Fruit fly (Drosophila melanogaster) whole organism, embryonic: Measurements from ENCODE around the gene CG32087.

Source experiments
- CG10147 ChIP-seq: fragments of 200-800 bp; sonication (Bioruptor generic); optimal IDR thresholded peaks from 2 replicates; lab custom pipeline; 2019; ENCODE audit warnings: missing biosample characterization, mild to moderate bottlenecking, missing genetic modification characterization, moderate library complexity
- CG10209 ChIP-seq: fragments of 200-800 bp; sonication (Bioruptor generic); optimal IDR thresholded peaks from 3 replicates; lab custom pipeline; 2017; ENCODE audit warnings: missing biosample characterization, mild to moderate bottlenecking, missing genetic modification characterization, missing genetic modification reagents
- CG10431 ChIP-seq: fragments of 200-800 bp; sonication (Bioruptor generic); optimal IDR thresholded peaks from 3 replicates; lab custom pipeline; 2018; ENCODE audit warnings: missing biosample characterization, mild to moderate bottlenecking, missing genetic modification characterization
- CG11093 ChIP-seq: fragments of 200-800 bp; sonication (Bioruptor generic); IDR thresholded peaks from 3 replicates; pipeline ENCODE4 v1.3.6; 2022; ENCODE audit warnings: missing biosample characterization, missing genetic modification characterization
- CG13775 ChIP-seq: fragments of 200-800 bp; sonication (Bioruptor generic); optimal IDR thresholded peaks from 3 replicates; lab custom pipeline; 2017; ENCODE audit warnings: missing biosample characterization, mild to moderate bottlenecking, missing genetic modification characterization
- CG15514 ChIP-seq: fragments of 200-800 bp; sonication (Bioruptor generic); optimal IDR thresholded peaks from 3 replicates; lab custom pipeline; 2017; ENCODE audit warnings: missing biosample characterization, missing genetic modification characterization, mild to moderate bottlenecking, moderate library complexity, missing genetic modification reagents
- CG16863 ChIP-seq: fragments of 200-800 bp; sonication (Bioruptor generic); optimal IDR thresholded peaks from 3 replicates; lab custom pipeline; 2016; ENCODE audit warnings: missing biosample characterization, missing genetic modification characterization
- CG17829 ChIP-seq: fragments of 200-800 bp; optimal IDR thresholded peaks from 2 replicates; lab custom pipeline; 2019; ENCODE audit warnings: missing biosample characterization, mild to moderate bottlenecking, missing genetic modification characterization, moderate library complexity
- CG2116 ChIP-seq: fragments of 200-800 bp; sonication (Bioruptor generic); optimal IDR thresholded peaks from 3 replicates; lab custom pipeline; 2018; ENCODE audit warnings: missing biosample characterization, mild to moderate bottlenecking, missing genetic modification characterization
- CG2129 ChIP-seq: fragments of 200-800 bp; sonication (Bioruptor generic); IDR thresholded peaks from 2 replicates; pipeline ENCODE4 v1.3.6; 2022; ENCODE audit warnings: missing biosample characterization, missing genetic modification characterization; ENCODE audit not compliant: partially characterized antibody
- CG3163 ChIP-seq: fragments of 200-800 bp; sonication (Bioruptor generic); optimal IDR thresholded peaks from 3 replicates; lab custom pipeline; 2016; ENCODE audit warnings: missing biosample characterization, missing genetic modification characterization
- CG3726 ChIP-seq: fragments of 200-800 bp; sonication (Bioruptor generic); IDR thresholded peaks from 3 replicates; pipeline ENCODE4, ENCODE4 v1.3.6; 2022; ENCODE audit warnings: missing biosample characterization, missing genetic modification characterization
- CG42726 ChIP-seq: fragments of 200-800 bp; sonication (Bioruptor generic); IDR thresholded peaks from 2 replicates; pipeline ENCODE4 v1.3.6; 2022; ENCODE audit warnings: missing biosample characterization, missing genetic modification characterization; ENCODE audit not compliant: partially characterized antibody
- CG4328 ChIP-seq: fragments of 200-800 bp; sonication (Bioruptor generic); optimal IDR thresholded peaks from 3 replicates; lab custom pipeline; 2017; ENCODE audit warnings: missing biosample characterization, missing genetic modification reagents, missing genetic modification characterization
- CG4360 ChIP-seq: fragments of 200-800 bp; sonication (Bioruptor generic); IDR thresholded peaks from 2 replicates; pipeline ENCODE4 v1.3.6; 2022; ENCODE audit warnings: missing biosample characterization, missing genetic modification characterization
- CG4820 ChIP-seq: fragments of 200-800 bp; sonication (Bioruptor generic); optimal IDR thresholded peaks from 3 replicates; lab custom pipeline; 2016; ENCODE audit warnings: missing biosample characterization, missing genetic modification characterization
- CG6683 ChIP-seq: fragments of 200-800 bp; sonication (Bioruptor generic); optimal IDR thresholded peaks from 2 replicates; lab custom pipeline; 2017; ENCODE audit warnings: missing biosample characterization, mild to moderate bottlenecking, missing genetic modification characterization, missing genetic modification reagents
- CG8290 ChIP-seq, 3 experiments: fragments of 200-800 bp; sonication (Bioruptor generic); optimal IDR thresholded peaks; 2 replicates each; lab custom pipeline; 2016 to 2019; ENCODE audit warnings: missing biosample characterization in 3 of 3, missing genetic modification characterization in 3 of 3, mild to moderate bottlenecking in 2 of 3, moderate library complexity in 1 of 3
- CG8924 ChIP-seq: fragments of 200-800 bp; optimal IDR thresholded peaks from 3 replicates; lab custom pipeline; 2019; ENCODE audit warnings: missing biosample characterization, mild to moderate bottlenecking, missing genetic modification characterization, moderate library complexity
- CG8944 ChIP-seq: fragments of 200-800 bp; sonication (Bioruptor generic); optimal IDR thresholded peaks from 3 replicates; lab custom pipeline; 2016; ENCODE audit warnings: missing biosample characterization, missing genetic modification characterization
- CG9876 ChIP-seq: fragments of 200-800 bp; sonication (Bioruptor generic); optimal IDR thresholded peaks from 2 replicates; lab custom pipeline; 2016; ENCODE audit warnings: missing biosample characterization, missing genetic modification characterization
- Dek ChIP-seq: fragments of 200-800 bp; sonication (Bioruptor generic); optimal IDR thresholded peaks from 3 replicates; lab custom pipeline; 2019; ENCODE audit warnings: missing biosample characterization, mild to moderate bottlenecking, missing genetic modification characterization, moderate library complexity
- Dip3 ChIP-seq: fragments of 200-800 bp; sonication (Bioruptor generic); optimal IDR thresholded peaks from 3 replicates; lab custom pipeline; 2016; ENCODE audit warnings: missing biosample characterization, missing genetic modification characterization
- Dp ChIP-seq: fragments of 200-800 bp; sonication (Bioruptor generic); optimal IDR thresholded peaks from 2 replicates; lab custom pipeline; 2018; ENCODE audit warnings: missing biosample characterization, mild to moderate bottlenecking, missing genetic modification characterization, moderate library complexity
- ERR ChIP-seq: fragments of 200-800 bp; sonication (Bioruptor generic); optimal IDR thresholded peaks from 2 replicates; lab custom pipeline; 2016; ENCODE audit warnings: missing biosample characterization, missing genetic modification characterization
- Ets65A ChIP-seq: fragments of 200-800 bp; sonication (Bioruptor generic); peaks from one replicate; lab custom pipeline; 2016; ENCODE audit warnings: missing biosample characterization, missing genetic modification characterization
- Ets97D ChIP-seq: fragments of 200-800 bp; sonication (Bioruptor generic); optimal IDR thresholded peaks from 3 replicates; lab custom pipeline; 2016; ENCODE audit warnings: missing biosample characterization, missing genetic modification characterization
- H2.0 ChIP-seq: fragments of 200-800 bp; sonication (Bioruptor generic); IDR thresholded peaks from 2 replicates; pipeline ENCODE4 v1.3.6; 2022; ENCODE audit warnings: missing biosample characterization, missing genetic modification characterization
- HLH54F ChIP-seq: fragments of 200-800 bp; sonication (Bioruptor generic); optimal IDR thresholded peaks from 3 replicates; lab custom pipeline; 2016; ENCODE audit warnings: missing biosample characterization, missing genetic modification characterization
- Jarid2 ChIP-seq: fragments of 200-800 bp; sonication (Bioruptor generic); optimal IDR thresholded peaks from 3 replicates; lab custom pipeline; 2017; ENCODE audit warnings: mild to moderate bottlenecking, missing biosample characterization, missing genetic modification reagents, missing genetic modification characterization
- Meics ChIP-seq: fragments of 200-800 bp; sonication (Bioruptor generic); optimal IDR thresholded peaks from 2 replicates; lab custom pipeline; 2017; ENCODE audit warnings: missing biosample characterization, mild to moderate bottlenecking, missing genetic modification characterization
- Sry-β ChIP-seq: fragments of 200-800 bp; sonication (Bioruptor generic); optimal IDR thresholded peaks from 2 replicates; lab custom pipeline; 2018; ENCODE audit warnings: missing biosample characterization, mild to moderate bottlenecking, missing genetic modification characterization, moderate library complexity
- abd-A ChIP-seq: fragments of 200-800 bp; sonication (Bioruptor generic); optimal IDR thresholded peaks from 3 replicates; lab custom pipeline; 2019; ENCODE audit warnings: missing biosample characterization, mild to moderate bottlenecking, missing genetic modification characterization, moderate library complexity
- btn ChIP-seq: fragments of 200-800 bp; sonication (Bioruptor generic); optimal IDR thresholded peaks from 2 replicates; lab custom pipeline; 2016; ENCODE audit warnings: missing biosample characterization, missing genetic modification characterization
- caup ChIP-seq: fragments of 200-800 bp; sonication (Bioruptor generic); optimal IDR thresholded peaks from 3 replicates; lab custom pipeline; 2017; ENCODE audit warnings: missing biosample characterization, mild to moderate bottlenecking, missing genetic modification characterization, moderate library complexity; ENCODE audit not compliant: severe bottlenecking
- chif ChIP-seq, 2 experiments: fragments of 200-800 bp; sonication (Bioruptor generic); optimal IDR thresholded peaks; 3 replicates each; lab custom pipeline; 2016; ENCODE audit warnings: missing biosample characterization in 2 of 2, missing genetic modification characterization in 2 of 2
- da ChIP-seq: fragments of 200-800 bp; sonication (Bioruptor generic); optimal IDR thresholded peaks from 2 replicates; lab custom pipeline; 2016; ENCODE audit warnings: missing biosample characterization, missing genetic modification characterization
- fd102C ChIP-seq: fragments of 200-800 bp; sonication (Bioruptor generic); optimal IDR thresholded peaks from 2 replicates; lab custom pipeline; 2018; ENCODE audit warnings: missing biosample characterization, mild to moderate bottlenecking, missing genetic modification characterization, moderate library complexity
- ftz-f1 ChIP-seq: fragments of 200-800 bp; sonication (Bioruptor generic); optimal IDR thresholded peaks from 2 replicates; lab custom pipeline; 2016; ENCODE audit warnings: missing biosample characterization, missing genetic modification characterization
- lola ChIP-seq, 3 experiments: fragments of >200 bp in 2 of 3; fragments of 200-800 bp in 1 of 3; sonication (Bioruptor generic) in 1 of 3; optimal IDR thresholded peaks; 2 replicates each; lab custom pipeline; 2017 to 2019; ENCODE audit warnings: missing biosample characterization in 3 of 3, missing genetic modification characterization in 3 of 3, mild to moderate bottlenecking in 1 of 3, moderate library complexity in 1 of 3
- mam ChIP-seq: fragments of 200-800 bp; sonication (Bioruptor generic); optimal IDR thresholded peaks from 3 replicates; lab custom pipeline; 2016; ENCODE audit warnings: missing biosample characterization, missing genetic modification characterization
- mirr ChIP-seq: fragments of 200-800 bp; sonication (Bioruptor generic); optimal IDR thresholded peaks from 3 replicates; lab custom pipeline; 2018; ENCODE audit warnings: missing biosample characterization, mild to moderate bottlenecking, missing genetic modification characterization
- pan ChIP-seq, 4 experiments: fragments of >200 bp in 3 of 4; fragments of 200-800 bp in 1 of 4; sonication (Bioruptor generic) in 1 of 4; optimal IDR thresholded peaks in 3 of 4; IDR thresholded peaks in 1 of 4; 2 replicates each; pipeline versions ENCODE4 v1.3.6 to Lab custom; 2017 to 2022; ENCODE audit warnings: missing biosample characterization in 2 of 4, missing genetic modification characterization in 2 of 4, mixed read lengths in 1 of 4
- pb ChIP-seq: fragments of 200-800 bp; sonication (Bioruptor generic); optimal IDR thresholded peaks from 3 replicates; lab custom pipeline; 2016; ENCODE audit warnings: missing biosample characterization, missing genetic modification characterization
- sob ChIP-seq: fragments of 200-800 bp; sonication (Bioruptor generic); IDR thresholded peaks from 2 replicates; pipeline ENCODE4 v1.3.6; 2022; ENCODE audit warnings: missing biosample characterization, missing genetic modification characterization
- tap ChIP-seq: fragments of 200-800 bp; optimal IDR thresholded peaks from 3 replicates; lab custom pipeline; 2019; ENCODE audit warnings: missing biosample characterization, mild to moderate bottlenecking, missing genetic modification characterization, moderate library complexity
- twi ChIP-seq: fragments of 200-800 bp; optimal IDR thresholded peaks from 2 replicates; lab custom pipeline; 2019; ENCODE audit warnings: missing biosample characterization, mild to moderate bottlenecking, missing genetic modification characterization, moderate library complexity
- zf30C ChIP-seq: fragments of 200-800 bp; sonication (Bioruptor generic); optimal IDR thresholded peaks from 3 replicates; lab custom pipeline; 2018; ENCODE audit warnings: missing biosample characterization, mild to moderate bottlenecking, missing genetic modification characterization

Gene CG32087

dm6 chr3L:11707978-11708632, 23.8 kb upstream of the CG32087 start, which contains the start of gene CG11658 (continued):
- TF ChIP-seq Dip3 (no peak), chif (GFP tag; optimal IDR thresholded peaks at IDR 0.05; lab: Kevin White, UChicago) (no peak), CG10147 (GFP tag; lab: Kevin White, UChicago) (no peak), Dek (tag; lab: Kevin White, UChicago) (peak; percentile 39), sob (no peak), abd-A (tag; lab: Kevin White, UChicago) (peak; percentile 95), da (no peak), CG8290 (GFP tag; optimal IDR thresholded peaks at IDR 0.05; lab: Kevin White, UChicago) (no peak), CG8290 (tag; optimal IDR thresholded peaks at IDR 0.05; lab: Kevin White, UChicago) (peak in 1 of 2 experiments; percentile 39), CG6683 (GFP tag; lab: Kevin White, UChicago) (no peak), Jarid2 (GFP tag; lab: Kevin White, UChicago) (peak; percentile 82), CG4360 (no peak), CG2129 (GFP tag; lab: Robert Waterston, UW) (no peak), ftz-f1 (GFP tag; lab: Kevin White, UChicago) (no peak), CG17829 (tag; lab: Kevin White, UChicago) (no peak), Dp (GFP tag; lab: Kevin White, UChicago) (peak; percentile 84), CG2116 (GFP tag; lab: Kevin White, UChicago) (no peak), pan (optimal IDR thresholded peaks at IDR 0.05; lab: Kevin White, UChicago) (no peak), pan (GFP tag; optimal IDR thresholded peaks at IDR 0.05 in 1 of 2, IDR thresholded peaks at IDR 0.05 in 1 of 2) (peak in 1 of 2 experiments; percentile 19), CG8944 (GFP tag; lab: Kevin White, UChicago) (no peak), Meics (no peak), CG3726 (no peak), CG4328 (GFP tag; lab: Kevin White, UChicago) (no peak), mam (no peak), pb (GFP tag; lab: Kevin White, UChicago) (peak; percentile 11), CG13775 (GFP tag; lab: Kevin White, UChicago) (no peak), HLH54F (GFP tag; lab: Kevin White, UChicago) (no peak), btn (GFP tag; lab: Kevin White, UChicago) (no peak), CG11093 (no peak), lola (GFP tag; optimal IDR thresholded peaks at IDR 0.05; lab: Kevin White, UChicago) (no peak), CG4820 (GFP tag; lab: Kevin White, UChicago) (no peak), CG9876 (GFP tag; lab: Kevin White, UChicago) (no peak), CG16863 (GFP tag; lab: Kevin White, UChicago) (no peak), Ets65A (GFP tag; lab: Kevin White, UChicago) (no peak), tap (no peak), twi (no peak), ERR (GFP tag; lab: Kevin White, UChicago) (no peak), fd102C (GFP tag; lab: Kevin White, UChicago) (no peak), CG10209 (no peak), mirr (GFP tag; lab: Kevin White, UChicago) (no peak), zf30C (GFP tag; lab: Kevin White, UChicago) (no peak), caup (no peak), H2.0 (GFP tag; lab: Robert Waterston, UW) (no peak), CG10431 (no peak), CG15514 (GFP tag; lab: Kevin White, UChicago) (no peak), CG8924 (tag; lab: Kevin White, UChicago) (no peak), CG3163 (GFP tag; lab: Kevin White, UChicago) (no peak), CG42726 (GFP tag; lab: Robert Waterston, UW) (0 out of 2 replicates have a peak, but pooled peaks have one; percentile 12), Ets97D (no peak), Sry-β (GFP tag; lab: Kevin White, UChicago) (no peak)
